Fruit fly (Drosophila melanogaster): Measurements from ENCODE around the gene CG13712.

DNA sequence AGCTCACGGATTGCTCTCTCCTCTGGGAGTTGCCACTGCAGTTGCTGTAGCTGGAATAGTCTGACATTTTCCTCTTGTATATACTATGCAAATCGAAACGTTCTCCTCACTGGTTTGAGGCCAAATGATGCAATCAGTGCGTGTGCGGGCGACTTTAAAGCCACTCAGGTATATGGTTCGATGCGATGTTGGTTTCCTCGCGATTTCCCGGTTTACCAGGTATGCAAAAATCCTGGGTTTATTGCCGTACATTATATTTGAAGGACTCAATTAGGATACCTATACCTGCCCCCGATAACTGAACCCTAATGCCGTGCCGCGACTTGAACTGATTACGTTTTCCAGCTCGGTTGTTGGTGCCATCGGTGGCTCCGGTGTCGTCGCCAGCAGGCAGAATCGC lies at the start of gene CG13712:
- TF ChIP-seq slp2 (GFP tag; optimal IDR thresholded peaks at IDR 0.05) (no peak), Eip74EF (GFP tag; optimal IDR thresholded peaks at IDR 0.05) (no peak), CG12299 (tag; optimal IDR thresholded peaks at IDR 0.05) (no peak)

Data from whole organism, embryonic.